Worm (Caenorhabditis elegans) whole organism, L4 larva: Measurements from ENCODE around the gene C50E3.6.

Experiments used
- hmg-1.1 ChIP-seq: fragments of 200-800 bp; sonication (Bioruptor generic); IDR thresholded peaks from 2 replicates; pipeline ENCODE4 v1.3.6; 2022; ENCODE audit warnings: missing genetic modification reagents, missing genetic modification characterization, missing compliant biosample characterization
- nhr-11 ChIP-seq: fragments of 150-350 bp; optimal IDR thresholded peaks from 2 replicates; lab custom pipeline; 2014; ENCODE audit warnings: missing biosample characterization, missing genetic modification characterization
- nhr-77 ChIP-seq: fragments of 150-350 bp; optimal IDR thresholded peaks from 2 replicates; lab custom pipeline; 2014; ENCODE audit warnings: missing biosample characterization, missing genetic modification characterization
- php-3 ChIP-seq: fragments of 200-800 bp; sonication (Bioruptor generic); IDR thresholded peaks from 2 replicates; pipeline ENCODE4 v1.3.6; 2022; ENCODE audit warnings: missing genetic modification reagents, missing genetic modification characterization, missing compliant biosample characterization
- zag-1 ChIP-seq: fragments of 150-350 bp; optimal IDR thresholded peaks from 2 replicates; lab custom pipeline; 2014; ENCODE audit warnings: missing biosample characterization, missing genetic modification characterization

DNA sequence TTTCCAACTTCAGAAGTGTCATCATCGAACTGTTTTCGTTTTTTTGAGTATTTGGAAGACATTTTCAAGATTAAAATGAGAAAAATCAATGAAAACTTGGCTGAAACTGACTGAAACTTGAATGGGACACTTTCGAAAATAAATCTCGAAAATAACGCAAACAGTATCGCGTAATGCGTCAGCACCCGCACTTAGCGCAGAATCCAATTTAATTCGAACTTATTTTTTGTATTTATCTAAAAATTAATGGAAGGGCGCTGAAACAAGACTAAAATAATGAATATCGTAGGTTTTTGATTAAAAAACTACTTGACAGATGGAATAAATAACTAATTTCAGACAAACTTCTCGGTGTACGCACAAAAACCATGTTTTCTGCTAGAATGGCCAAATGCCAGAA, 14.8 kb downstream of the C50E3.6 start, which contains the start of the genes snu-66 and ints-9:
- TF ChIP-seq nhr-11 (tag; lab: Kevin White, UChicago) (no peak), nhr-77 (tag; lab: Kevin White, UChicago) (no peak), zag-1 (no peak), hmg-1.1 (0 out of 2 replicates have a peak, but pooled peaks have one; percentile 29), php-3 (no peak)
